Worm (Caenorhabditis elegans) whole organism, mixed stage, embryonic: ENCODE measurements around the gene H02F09.3.

ENCODE experiments used
- M03D4.4 ChIP-seq: sonication (generic microtip); optimal IDR thresholded peaks from 2 replicates; lab custom pipeline; 2017; ENCODE audit warnings: mild to moderate bottlenecking, missing genetic modification characterization, missing compliant biosample characterization
- bed-3 ChIP-seq: fragments of 200-800 bp; sonication (Bioruptor generic); optimal IDR thresholded peaks from 3 replicates; lab custom pipeline; 2018; ENCODE audit warnings: mild to moderate bottlenecking, missing genetic modification characterization, moderate library complexity, missing compliant biosample characterization
- blmp-1 ChIP-seq: fragments of 150-350 bp; optimal IDR thresholded peaks from 2 replicates; lab custom pipeline; 2014; ENCODE audit warnings: missing biosample characterization, missing genetic modification characterization
- ceh-39 ChIP-seq: fragments of 150-350 bp; optimal IDR thresholded peaks from 2 replicates; lab custom pipeline; 2014; ENCODE audit warnings: missing biosample characterization, missing genetic modification characterization
- ceh-43 ChIP-seq: fragments of 200-800 bp; sonication (Bioruptor generic); optimal IDR thresholded peaks from 2 replicates; lab custom pipeline; 2018; ENCODE audit warnings: mild to moderate bottlenecking, missing genetic modification characterization, moderate library complexity, missing compliant biosample characterization
- ceh-83 ChIP-seq: fragments of 200-800 bp; sonication (Bioruptor generic); optimal IDR thresholded peaks from 2 replicates; lab custom pipeline; 2018; ENCODE audit warnings: mild to moderate bottlenecking, missing genetic modification characterization, missing compliant biosample characterization
- ces-1 ChIP-seq: fragments of 150-350 bp; optimal IDR thresholded peaks from 2 replicates; lab custom pipeline; 2014; ENCODE audit warnings: missing biosample characterization, missing genetic modification reagents, missing genetic modification characterization
- cnd-1 ChIP-seq: fragments of 200-800 bp; sonication (Bioruptor generic); optimal IDR thresholded peaks from 2 replicates; lab custom pipeline; 2018; ENCODE audit warnings: mild to moderate bottlenecking, missing genetic modification characterization, missing compliant biosample characterization
- drap-1 ChIP-seq: fragments of 200-800 bp; sonication (Bioruptor generic); optimal IDR thresholded peaks from 3 replicates; lab custom pipeline; 2018; ENCODE audit warnings: mild to moderate bottlenecking, missing genetic modification characterization, missing compliant biosample characterization
- elt-1 ChIP-seq: sonication (generic microtip); optimal IDR thresholded peaks from 2 replicates; lab custom pipeline; 2017; ENCODE audit warnings: missing genetic modification characterization, mild to moderate bottlenecking, missing compliant biosample characterization, antibody characterized with exemption, moderate library complexity, borderline replicate concordance; ENCODE audit not compliant: insufficient read depth
- elt-3 ChIP-seq: fragments of 150-350 bp; optimal IDR thresholded peaks from 2 replicates; lab custom pipeline; 2014; ENCODE audit warnings: missing biosample characterization, missing genetic modification characterization
- flh-1 ChIP-seq: fragments of 200-800 bp; sonication (Bioruptor generic); optimal IDR thresholded peaks from 2 replicates; lab custom pipeline; 2018; ENCODE audit warnings: mild to moderate bottlenecking, missing genetic modification characterization, moderate library complexity, missing compliant biosample characterization
- ham-2 ChIP-seq: fragments of 200-800 bp; sonication (Bioruptor generic); optimal IDR thresholded peaks from 2 replicates; lab custom pipeline; 2018; ENCODE audit warnings: mild to moderate bottlenecking, missing genetic modification characterization, missing compliant biosample characterization
- hlh-1 ChIP-seq: fragments of 150-350 bp; optimal IDR thresholded peaks from 2 replicates; lab custom pipeline; 2014; ENCODE audit warnings: missing biosample characterization, missing genetic modification reagents, missing genetic modification characterization
- lin-13 ChIP-seq: fragments of 150-350 bp; optimal IDR thresholded peaks from 2 replicates; lab custom pipeline; 2014; ENCODE audit warnings: missing biosample characterization, missing genetic modification characterization
- lin-32 ChIP-seq: fragments of 200-800 bp; sonication (Bioruptor generic); optimal IDR thresholded peaks from 2 replicates; lab custom pipeline; 2018; ENCODE audit warnings: mild to moderate bottlenecking, missing genetic modification characterization, missing compliant biosample characterization
- lsy-2 ChIP-seq: fragments of 150-350 bp; optimal IDR thresholded peaks from 2 replicates; lab custom pipeline; 2014; ENCODE audit warnings: missing biosample characterization, missing genetic modification characterization
- mab-5 ChIP-seq: fragments of 150-350 bp; optimal IDR thresholded peaks from 2 replicates; lab custom pipeline; 2014; ENCODE audit warnings: missing biosample characterization, missing genetic modification characterization
- mep-1 ChIP-seq: fragments of 150-350 bp; optimal IDR thresholded peaks from 2 replicates; lab custom pipeline; 2017; ENCODE audit warnings: missing biosample characterization, missing genetic modification reagents, missing genetic modification characterization, inconsistent platforms
- mls-2 ChIP-seq: sonication (generic microtip); optimal IDR thresholded peaks from 2 replicates; lab custom pipeline; 2016; ENCODE audit warnings: mild to moderate bottlenecking, missing genetic modification characterization, moderate library complexity, missing compliant biosample characterization
- nhr-12 ChIP-seq: fragments of 150-350 bp; optimal IDR thresholded peaks from 2 replicates; lab custom pipeline; 2014; ENCODE audit warnings: missing biosample characterization, missing genetic modification characterization
- nhr-2 ChIP-seq: fragments of 150-350 bp; optimal IDR thresholded peaks from 2 replicates; lab custom pipeline; 2014; ENCODE audit warnings: missing biosample characterization, missing genetic modification characterization
- nhr-237 ChIP-seq: fragments of 150-350 bp; optimal IDR thresholded peaks from 2 replicates; lab custom pipeline; 2014; ENCODE audit warnings: missing biosample characterization, missing genetic modification characterization
- nhr-28 ChIP-seq: fragments of 150-350 bp; optimal IDR thresholded peaks from 2 replicates; lab custom pipeline; 2014; ENCODE audit warnings: missing biosample characterization, missing genetic modification characterization
- nhr-76 ChIP-seq: sonication (generic microtip); optimal IDR thresholded peaks from 2 replicates; lab custom pipeline; 2017; ENCODE audit warnings: missing biosample characterization, missing genetic modification characterization
- pha-4 ChIP-seq: fragments of 150-350 bp; optimal IDR thresholded peaks from 2 replicates; lab custom pipeline; 2018; ENCODE audit warnings: missing biosample characterization, missing genetic modification reagents, missing genetic modification characterization
- sem-2 ChIP-seq: fragments of 200-800 bp; sonication (Bioruptor generic); optimal IDR thresholded peaks from 2 replicates; lab custom pipeline; 2018; ENCODE audit warnings: mild to moderate bottlenecking, missing genetic modification characterization, missing compliant biosample characterization
- snpc-4 ChIP-seq: fragments of 150-350 bp; optimal IDR thresholded peaks from 2 replicates; lab custom pipeline; 2014; ENCODE audit warnings: missing biosample characterization, missing genetic modification characterization
- sptf-1 ChIP-seq: sonication (generic microtip); optimal IDR thresholded peaks from 2 replicates; lab custom pipeline; 2017; ENCODE audit warnings: mild to moderate bottlenecking, missing genetic modification characterization, moderate library complexity, missing compliant biosample characterization
- tbx-8 ChIP-seq: fragments of 200-800 bp; sonication (Bioruptor generic); optimal IDR thresholded peaks from 2 replicates; lab custom pipeline; 2018; ENCODE audit warnings: mild to moderate bottlenecking, missing genetic modification characterization, moderate library complexity, missing compliant biosample characterization
- unc-120 ChIP-seq: sonication (generic microtip); optimal IDR thresholded peaks from 2 replicates; lab custom pipeline; 2017; ENCODE audit warnings: missing genetic modification characterization, missing compliant biosample characterization; ENCODE audit not compliant: poor library complexity, severe bottlenecking
- unc-39 ChIP-seq: fragments of 150-350 bp; optimal IDR thresholded peaks from 2 replicates; lab custom pipeline; 2014; ENCODE audit warnings: missing biosample characterization, missing genetic modification characterization
- unc-62 ChIP-seq: fragments of 150-350 bp; optimal IDR thresholded peaks from 2 replicates; lab custom pipeline; 2014; ENCODE audit warnings: missing biosample characterization, missing genetic modification reagents, missing genetic modification characterization
- zip-8 ChIP-seq: fragments of 150-350 bp; optimal IDR thresholded peaks from 2 replicates; lab custom pipeline; 2014; ENCODE audit warnings: missing biosample characterization, missing genetic modification characterization
- ztf-11 ChIP-seq: fragments of 150-350 bp; optimal IDR thresholded peaks from 2 replicates; lab custom pipeline; 2014; ENCODE audit warnings: missing biosample characterization, missing genetic modification characterization

The H02F09.3 gene

ce11 chrX:1568377-1568776 is at the start of gene H02F09.3:
Gene H02F09.3 (plus strand): TSS chrX:1568677.
- no peak for TF ChIP-seq unc-62
- TF ChIP-seq mab-5, result no peak
- no peak for TF ChIP-seq ceh-83 (GFP tag; lab: Kevin White, UChicago)
- TF ChIP-seq hlh-1 (tag; lab: Kevin White, UChicago), result no peak
- TF ChIP-seq ces-1, result no peak
- no peak for TF ChIP-seq lsy-2 (tag; lab: Kevin White, UChicago)
- TF ChIP-seq elt-3 (tag; lab: Kevin White, UChicago), result no peak
- TF ChIP-seq, all 35 proteins: peak for 0

ce11 chrX:1521387-1521786 is 47.1 kb upstream of the H02F09.3 start, which contains the start of gene toca-1:
Gene toca-1 (minus strand): TSS chrX:1521487.
- TF ChIP-seq nhr-237 (no peak), lsy-2 (tag; lab: Kevin White, UChicago) (no peak), unc-62 (no peak), tbx-8 (GFP tag; lab: Kevin White, UChicago) (no peak), nhr-76 (tag; lab: Kevin White, UChicago) (no peak), ceh-43 (GFP tag; lab: Kevin White, UChicago) (no peak), lin-13 (tag; lab: Kevin White, UChicago) (no peak), drap-1 (GFP tag; lab: Kevin White, UChicago) (no peak), ceh-39 (tag; lab: Kevin White, UChicago) (no peak), snpc-4 (tag; lab: Kevin White, UChicago) (no peak), ham-2 (GFP tag; lab: Kevin White, UChicago) (no peak), nhr-12 (no peak), bed-3 (no peak), zip-8 (no peak), mab-5 (no peak), pha-4 (tag; lab: Kevin White, UChicago) (no peak), flh-1 (no peak)

DNA sequence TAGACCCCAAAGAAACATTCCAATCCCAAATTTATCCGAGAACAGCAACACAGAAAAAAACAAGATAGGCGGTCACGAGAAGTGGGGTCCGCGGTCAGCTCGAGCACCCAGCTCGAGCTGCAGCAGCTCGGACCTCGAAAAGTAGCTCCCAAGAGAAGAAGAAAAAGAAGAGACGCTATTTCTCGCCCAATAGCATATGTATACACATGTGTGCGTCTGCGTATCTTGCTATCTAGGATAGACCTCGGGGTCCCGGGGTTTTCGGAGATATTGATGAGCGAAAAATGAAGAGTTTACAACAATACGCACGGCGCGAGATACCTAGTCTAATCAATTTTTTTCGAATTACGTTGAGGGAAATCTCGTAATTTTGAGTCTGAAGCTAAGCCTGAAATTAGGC is 46.4 kb upstream of the H02F09.3 start:
- TF ChIP-seq hlh-1 (tag; lab: Kevin White, UChicago) (peak; percentile 71), sptf-1 (tag; lab: Kevin White, UChicago) (peak; percentile 2), ham-2 (GFP tag; lab: Kevin White, UChicago) (no peak), ces-1 (peak; percentile 5), lin-13 (tag; lab: Kevin White, UChicago) (no peak), unc-62 (peak; percentile 1), unc-120 (peak; percentile 68), mls-2 (tag; lab: Kevin White, UChicago) (no peak)

ce11 chrX:1523272-1523671 is 45.2 kb upstream of the H02F09.3 start:
- TF ChIP-seq ces-1 (peak; percentile 74), mls-2 (tag; lab: Kevin White, UChicago) (no peak), hlh-1 (tag; lab: Kevin White, UChicago) (peak; percentile 47), nhr-76 (tag; lab: Kevin White, UChicago) (no peak)
- TF ChIP-seq, all 35 proteins: peak for 2

DNA sequence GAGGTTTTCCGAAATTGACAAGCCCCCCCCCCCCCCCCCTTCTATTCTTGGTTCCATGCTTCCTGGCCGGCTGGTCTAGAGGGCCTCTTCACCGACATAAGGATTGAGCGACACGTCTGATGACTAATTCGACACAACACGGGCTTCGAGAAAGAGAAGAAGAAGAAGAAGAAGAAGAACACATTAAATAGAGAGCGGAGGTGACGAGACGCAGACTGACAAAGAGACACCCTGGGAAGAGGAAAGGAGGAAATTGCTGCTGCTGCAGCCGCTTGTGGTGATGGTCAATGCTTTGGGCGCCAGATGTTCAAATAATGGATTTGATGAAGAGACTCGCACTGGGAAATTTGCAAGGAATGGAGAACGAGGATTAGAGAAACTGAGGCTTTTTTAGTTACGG is 43.9 kb upstream of the H02F09.3 start:
- peak; percentile 61 for TF ChIP-seq cnd-1
- no peak for TF ChIP-seq ceh-83 (GFP tag; lab: Kevin White, UChicago)
- TF ChIP-seq zip-8, result no peak
- TF ChIP-seq unc-120, result peak; percentile 78
- peak; percentile 77 for TF ChIP-seq ces-1
- TF ChIP-seq mls-2 (tag; lab: Kevin White, UChicago), result peak; percentile 56
- no peak for TF ChIP-seq blmp-1 (tag; lab: Kevin White, UChicago)
- TF ChIP-seq nhr-28, result no peak
- TF ChIP-seq elt-1 (tag; lab: Kevin White, UChicago), result no peak
- TF ChIP-seq unc-39 (tag; lab: Kevin White, UChicago), result no peak
- TF ChIP-seq sem-2 (GFP tag; lab: Kevin White, UChicago), result no peak
- no peak for TF ChIP-seq snpc-4 (tag; lab: Kevin White, UChicago)
- TF ChIP-seq mab-5, result no peak
- TF ChIP-seq ztf-11 (tag; lab: Kevin White, UChicago), result no peak
- no peak for TF ChIP-seq ceh-43 (GFP tag; lab: Kevin White, UChicago)
- TF ChIP-seq ham-2 (GFP tag; lab: Kevin White, UChicago), result peak; percentile 77
- TF ChIP-seq tbx-8 (GFP tag; lab: Kevin White, UChicago), result no peak
- TF ChIP-seq nhr-237, result no peak
- TF ChIP-seq sptf-1 (tag; lab: Kevin White, UChicago), result no peak
- TF ChIP-seq elt-3 (tag; lab: Kevin White, UChicago), result no peak
- peak; percentile 13 for TF ChIP-seq M03D4.4 (tag; lab: Kevin White, UChicago)
- TF ChIP-seq bed-3, result no peak
- no peak for TF ChIP-seq drap-1 (GFP tag; lab: Kevin White, UChicago)
- TF ChIP-seq lsy-2 (tag; lab: Kevin White, UChicago), result no peak
- no peak for TF ChIP-seq lin-13 (tag; lab: Kevin White, UChicago)
- no peak for TF ChIP-seq nhr-76 (tag; lab: Kevin White, UChicago)
- TF ChIP-seq pha-4 (tag; lab: Kevin White, UChicago), result no peak
- TF ChIP-seq ceh-39 (tag; lab: Kevin White, UChicago), result no peak
- TF ChIP-seq lin-32, result peak; percentile 77
- TF ChIP-seq mep-1, result peak; percentile 45
- no peak for TF ChIP-seq nhr-12
- TF ChIP-seq unc-62, result peak; percentile 74
- peak; percentile 45 for TF ChIP-seq hlh-1 (tag; lab: Kevin White, UChicago)
- no peak for TF ChIP-seq flh-1
- TF ChIP-seq nhr-2 (tag; lab: Kevin White, UChicago), result no peak
- TF ChIP-seq, all 35 proteins: peak for 10
